Worm (Caenorhabditis elegans): ENCODE data around the gene ZK1248.17.

The ZK1248.17 gene

DNA sequence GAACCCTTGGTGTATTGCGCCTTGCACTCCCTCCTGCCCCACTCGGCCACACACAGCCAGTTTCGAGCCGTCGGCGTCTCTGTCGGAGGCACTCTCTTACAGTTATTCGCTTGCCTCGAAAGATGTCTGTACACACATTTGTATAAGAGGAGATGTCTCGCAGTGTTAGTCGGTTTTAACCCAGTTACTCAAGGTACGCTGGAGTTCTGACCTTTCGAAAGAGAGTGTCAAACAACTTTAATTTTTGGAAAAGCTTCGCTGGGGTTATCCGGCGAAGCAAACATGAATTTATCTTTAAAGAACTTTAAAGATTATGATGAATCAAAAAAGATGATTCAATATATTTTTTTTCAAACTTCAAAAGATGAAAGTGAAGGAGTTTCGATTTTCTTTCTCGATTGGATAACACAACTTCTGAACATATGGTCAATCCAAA lies 629 bp downstream of the ZK1248.17 start (continued):
- peak; percentile 89; the same call in 1 of the 2 replicates for TF ChIP-seq ceh-44 (GFP tag; IDR thresholded peaks at IDR 0.05)
- peak; percentile 92 for TF ChIP-seq php-3 (GFP tag; IDR thresholded peaks at IDR 0.05)
- peak; percentile 99 for TF ChIP-seq ctbp-1 (GFP tag; IDR thresholded peaks at IDR 0.05)
- peak; percentile 97 for TF ChIP-seq F49E8.2 (tag; optimal IDR thresholded peaks at IDR 0.05; ENCODE audit: borderline replicate concordance)
- peak; percentile 88 to 94 for TF ChIP-seq hif-1 (tag; optimal IDR thresholded peaks at IDR 0.05)
- peak; percentile 92 for TF ChIP-seq D1046.2 (GFP tag; IDR thresholded peaks at IDR 0.05)
- peak; percentile 5 to 96; a peak in 3 of 4 replicates for TF ChIP-seq madf-5 (GFP tag; IDR thresholded peaks at IDR 0.05)
- TF ChIP-seq dmd-6 (GFP tag; IDR thresholded peaks at IDR 0.05), result peak; percentile 99
- no peak for TF ChIP-seq tag-97 (GFP tag; IDR thresholded peaks at IDR 0.05)
- peak; percentile 93 for TF ChIP-seq T20F7.1 (GFP tag; optimal IDR thresholded peaks at IDR 0.05)
- TF ChIP-seq sdz-12 (GFP tag; optimal IDR thresholded peaks at IDR 0.05), result peak; percentile 82
- peak; percentile 44 for TF ChIP-seq ceh-62 (tag; optimal IDR thresholded peaks at IDR 0.05)
- TF ChIP-seq ztf-11 (tag; optimal IDR thresholded peaks at IDR 0.05), result peak; percentile 47

- TF ChIP-seq zip-11 (GFP tag; IDR thresholded peaks at IDR 0.05) (no peak), zip-2 (tag; optimal IDR thresholded peaks at IDR 0.05) (no peak), aha-1 (tag) (peak; percentile 46), ceh-32 (tag; optimal IDR thresholded peaks at IDR 0.05; ENCODE audit: poor library complexity) (no peak), unc-62 (GFP tag; optimal IDR thresholded peaks at IDR 0.05 in 1 of 2) (peak in 1 of 2 experiments; percentile 90), unc-62 (tag; optimal IDR thresholded peaks at IDR 0.05) (no peak), nhr-111 (GFP tag; optimal IDR thresholded peaks at IDR 0.05) (no peak), lin-1 (GFP tag; IDR thresholded peaks at IDR 0.05) (no peak)
Measured at ce11 chrII:5841866-5842265, 3.5 kb downstream of the ZK1248.17 start, which contains the start of gene nep-25. Gene nep-25 (plus strand): TSS chrII:5842240.

DNA sequence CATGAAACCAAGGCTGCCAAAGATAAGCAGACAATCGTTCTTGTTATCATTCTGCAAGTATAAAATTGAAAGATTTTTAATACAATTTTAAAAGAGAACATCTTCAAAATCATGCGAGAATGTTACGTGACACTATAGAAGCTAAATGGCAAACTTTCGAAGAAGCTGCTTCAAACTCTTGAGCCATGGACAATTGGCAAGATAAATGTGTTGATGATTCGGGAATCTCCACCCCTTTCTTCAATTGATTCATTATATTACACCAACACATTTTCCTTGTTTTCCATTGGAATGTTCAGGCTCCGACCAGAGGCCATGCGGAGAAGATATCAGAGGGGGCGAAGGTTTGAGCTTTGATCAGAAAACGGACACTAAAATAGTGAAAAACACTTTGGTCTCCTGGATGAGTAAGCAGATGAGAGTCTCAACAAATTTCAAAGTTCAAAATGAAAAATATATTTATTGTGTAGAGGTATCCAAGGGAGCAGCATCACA lies 4.2 kb downstream of the ZK1248.17 start, which contains the start of gene lec-5:
lec-5 (minus strand) TSS at position 51 of the 495 bp plus-strand sequence.
- no peak for TF ChIP-seq spr-1 (tag; optimal IDR thresholded peaks at IDR 0.05)
- TF ChIP-seq nhr-11 (tag; optimal IDR thresholded peaks at IDR 0.05), result peak; percentile 34
- peak in 1 of 2 experiments; percentile 94 for TF ChIP-seq daf-16 (GFP tag; optimal IDR thresholded peaks at IDR 0.05)
- no peak for TF ChIP-seq daf-16 (tag; optimal IDR thresholded peaks at IDR 0.05)
- no peak for TF ChIP-seq nhr-111 (GFP tag; optimal IDR thresholded peaks at IDR 0.05)

DNA sequence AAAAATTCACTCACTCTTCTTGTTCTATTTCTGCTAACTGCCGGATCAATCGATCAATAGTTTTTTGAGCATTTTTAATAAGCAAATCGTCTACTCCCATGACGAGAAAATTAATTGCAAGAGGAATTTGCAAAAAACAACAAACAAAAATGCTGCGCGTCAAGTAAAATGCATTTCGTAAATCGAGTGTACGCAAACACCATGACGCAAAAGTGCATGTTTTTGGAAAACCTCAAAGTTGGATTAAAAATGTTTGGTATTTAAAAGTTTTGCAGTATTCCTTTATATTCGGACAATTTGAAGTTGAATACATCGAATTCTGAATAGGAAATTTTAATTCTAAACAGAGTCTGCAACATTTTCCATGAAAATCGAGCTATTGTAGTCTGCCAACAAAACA lies 6.1 kb downstream of the ZK1248.17 start, which contains the start of gene ZK1248.19:
ZK1248.19 (minus strand) TSS at position 188 of the 400 bp plus-strand sequence.
- TF ChIP-seq dpl-1 (GFP tag; optimal IDR thresholded peaks at IDR 0.05) (peak; percentile 12), zag-1 (tag; optimal IDR thresholded peaks at IDR 0.05) (no peak), R02D3.7 (tag; optimal IDR thresholded peaks at IDR 0.05) (peak; percentile 88), daf-12 (tag; optimal IDR thresholded peaks at IDR 0.05) (no peak), zip-2 (tag; optimal IDR thresholded peaks at IDR 0.05) (no peak), hif-1 (tag; optimal IDR thresholded peaks at IDR 0.05) (no peak), lsy-2 (tag; optimal IDR thresholded peaks at IDR 0.05) (peak in 1 of 2 experiments; percentile 54), mes-2 (tag; optimal IDR thresholded peaks at IDR 0.05; ENCODE audit: poor library complexity, severe bottlenecking) (peak; percentile 57), daf-16 (GFP tag; optimal IDR thresholded peaks at IDR 0.05) (no peak), daf-16 (tag; optimal IDR thresholded peaks at IDR 0.05) (peak; percentile 24), mxl-2 (GFP tag; conservative IDR thresholded peaks at IDR 0.05) (no peak)

DNA sequence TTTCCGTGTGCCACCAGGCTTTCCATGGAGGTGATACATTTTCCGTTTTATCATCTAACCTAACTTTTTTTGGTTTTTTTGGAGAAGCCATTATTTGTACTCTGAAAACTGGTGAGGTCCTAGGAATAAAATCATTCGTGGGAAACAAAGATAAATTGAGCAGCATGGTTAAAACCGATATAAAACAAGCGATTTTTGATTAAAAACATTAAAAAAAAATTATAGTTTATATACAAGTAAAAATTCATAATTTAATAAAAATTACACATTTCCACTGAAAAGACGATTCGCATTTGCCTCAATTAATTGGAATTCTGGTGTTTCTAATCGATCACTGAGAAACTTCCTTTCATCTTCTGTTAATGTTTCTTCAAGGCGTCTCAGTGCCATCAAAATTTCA lies 6.9 kb downstream of the ZK1248.17 start, which contains the start of gene ZK1248.15:
ZK1248.15 (minus strand) TSS at position 101 of the 400 bp plus-strand sequence.
- TF ChIP-seq dve-1 (tag; optimal IDR thresholded peaks at IDR 0.05; ENCODE audit: insufficient read depth) (no peak), fkh-10 (GFP tag; optimal IDR thresholded peaks at IDR 0.05) (no peak), unc-62 (GFP tag; optimal IDR thresholded peaks at IDR 0.05 in 1 of 2) (peak in 1 of 2 experiments; percentile 86), unc-62 (tag; optimal IDR thresholded peaks at IDR 0.05) (no peak), F49E8.2 (tag; optimal IDR thresholded peaks at IDR 0.05; ENCODE audit: borderline replicate concordance) (no peak), spr-1 (tag; optimal IDR thresholded peaks at IDR 0.05) (no peak), cey-2 (tag; optimal IDR thresholded peaks at IDR 0.05; ENCODE audit: borderline replicate concordance, insufficient read depth) (no peak)
